Fruit fly (Drosophila melanogaster) whole organism, wandering third instar larva: ENCODE measurements around the gene CG33003.

Experiments
- GATAd ChIP-seq: sonication (Bioruptor generic); optimal IDR thresholded peaks from 2 replicates; lab custom pipeline; 2016; ENCODE audit warnings: missing biosample characterization, missing genetic modification characterization
- Sp1 ChIP-seq: fragments of 200-800 bp; sonication (Bioruptor generic); optimal IDR thresholded peaks from 3 replicates; lab custom pipeline; 2019; ENCODE audit warnings: missing biosample characterization, mild to moderate bottlenecking, missing genetic modification characterization, moderate library complexity
- Vsx2 ChIP-seq: fragments of 200-300, 225-300 bp; sonication (Bioruptor generic); optimal IDR thresholded peaks from 2 replicates; lab custom pipeline; 2018; ENCODE audit warnings: missing biosample characterization, missing genetic modification characterization; ENCODE audit not compliant: partially characterized antibody
- brk ChIP-seq: fragments of 200-800 bp; sonication (Bioruptor generic); optimal IDR thresholded peaks from 2 replicates; lab custom pipeline; 2016; ENCODE audit warnings: missing biosample characterization, mild to moderate bottlenecking, missing genetic modification characterization
- h ChIP-seq: fragments of 200-800 bp; sonication (Bioruptor generic); optimal IDR thresholded peaks from 3 replicates; lab custom pipeline; 2016; ENCODE audit warnings: missing biosample characterization, mild to moderate bottlenecking, missing genetic modification characterization
- tai ChIP-seq: sonication (Bioruptor generic); optimal IDR thresholded peaks from 2 replicates; lab custom pipeline; 2016; ENCODE audit warnings: missing biosample characterization, missing genetic modification characterization
- usp ChIP-seq: fragments of >200 bp; optimal IDR thresholded peaks from 2 replicates; lab custom pipeline; 2017; ENCODE audit warnings: missing biosample characterization, missing genetic modification characterization

DNA sequence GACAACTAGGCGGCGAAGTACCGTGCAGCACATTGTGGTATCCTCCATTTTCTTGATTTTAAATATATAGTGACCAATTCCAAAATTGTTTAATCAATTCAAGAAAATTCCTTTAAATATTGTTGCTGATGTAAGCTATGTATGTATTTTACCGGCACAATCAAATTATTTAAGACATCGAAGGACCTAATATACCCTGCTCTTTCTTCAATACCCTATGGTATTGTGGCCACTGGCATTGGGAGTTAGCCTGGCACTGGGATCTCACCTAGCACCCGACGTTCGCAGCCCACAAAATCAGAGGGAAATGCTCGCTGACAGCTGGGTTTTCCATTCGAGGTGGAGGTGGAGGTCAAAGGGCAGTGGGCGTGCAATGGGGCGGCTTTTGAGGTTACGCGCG, 21.4 kb downstream of the CG33003 start:
- TF ChIP-seq tai (GFP tag; lab: Kevin White, UChicago) = no peak
- no peak for TF ChIP-seq brk
- no peak for TF ChIP-seq Vsx2 (GFP tag; lab: Kevin White, UChicago)
- TF ChIP-seq Sp1 = no peak
- no peak for TF ChIP-seq GATAd (GFP tag; lab: Kevin White, UChicago)
- no peak for TF ChIP-seq usp (GFP tag; lab: Kevin White, UChicago)
- TF ChIP-seq h = no peak
